Worm (Caenorhabditis elegans): ENCODE data around the gene spp-19.

Gene spp-19

DNA sequence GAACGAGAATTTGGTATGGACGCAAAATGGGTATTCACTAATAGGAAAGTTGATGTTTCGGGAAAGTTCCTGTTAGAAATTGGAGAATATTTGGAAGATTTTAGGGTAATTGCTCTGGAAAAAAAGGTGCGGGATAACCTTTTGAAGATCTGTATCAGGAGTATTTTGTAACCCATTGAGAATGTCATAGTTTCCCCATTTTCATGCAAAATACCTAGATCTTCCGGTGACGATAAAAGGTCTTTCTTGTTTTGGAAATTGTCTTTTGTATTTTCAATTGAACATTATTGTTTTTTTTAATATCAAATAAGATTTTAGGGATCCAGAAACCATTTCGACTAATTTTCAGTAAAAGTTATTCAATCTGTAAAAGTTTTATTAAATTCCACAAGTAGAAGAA lies at the start of gene spp-19:
Gene spp-19, minus strand, starts transcription at position 101 of the 400 bp plus-strand sequence.
- no peak for TF ChIP-seq lin-13 (GFP tag; optimal IDR thresholded peaks at IDR 0.05)
- TF ChIP-seq unc-39 (tag; optimal IDR thresholded peaks at IDR 0.05): no peak
- no peak for TF ChIP-seq mbf-1 (tag; optimal IDR thresholded peaks at IDR 0.05)
- no peak for TF ChIP-seq F13H6.1 (tag; optimal IDR thresholded peaks at IDR 0.05)
- TF ChIP-seq fos-1 (tag; optimal IDR thresholded peaks at IDR 0.05): no peak
- no peak for TF ChIP-seq R02D3.7 (tag; optimal IDR thresholded peaks at IDR 0.05)
- TF ChIP-seq ceh-82 (tag; optimal IDR thresholded peaks at IDR 0.05): no peak
- TF ChIP-seq nhr-6 (tag; optimal IDR thresholded peaks at IDR 0.05): no peak
- no peak for TF ChIP-seq nhr-77 (tag; optimal IDR thresholded peaks at IDR 0.05)
- no peak for TF ChIP-seq ama-1 (optimal IDR thresholded peaks at IDR 0.05)
- TF ChIP-seq sma-9 (GFP tag; optimal IDR thresholded peaks at IDR 0.05): no peak
- no peak for TF ChIP-seq sma-9 (tag; optimal IDR thresholded peaks at IDR 0.05)
- no peak for TF ChIP-seq nhr-21 (tag; optimal IDR thresholded peaks at IDR 0.05)
- TF ChIP-seq elt-3 (tag; optimal IDR thresholded peaks at IDR 0.05): no peak
- TF ChIP-seq nhr-12 (tag; optimal IDR thresholded peaks at IDR 0.05): no peak
- no peak for TF ChIP-seq nhr-11 (tag; optimal IDR thresholded peaks at IDR 0.05)
- TF ChIP-seq nhr-23 (tag; optimal IDR thresholded peaks at IDR 0.05): no peak
- TF ChIP-seq skn-1 (tag; optimal IDR thresholded peaks at IDR 0.05): no peak

DNA sequence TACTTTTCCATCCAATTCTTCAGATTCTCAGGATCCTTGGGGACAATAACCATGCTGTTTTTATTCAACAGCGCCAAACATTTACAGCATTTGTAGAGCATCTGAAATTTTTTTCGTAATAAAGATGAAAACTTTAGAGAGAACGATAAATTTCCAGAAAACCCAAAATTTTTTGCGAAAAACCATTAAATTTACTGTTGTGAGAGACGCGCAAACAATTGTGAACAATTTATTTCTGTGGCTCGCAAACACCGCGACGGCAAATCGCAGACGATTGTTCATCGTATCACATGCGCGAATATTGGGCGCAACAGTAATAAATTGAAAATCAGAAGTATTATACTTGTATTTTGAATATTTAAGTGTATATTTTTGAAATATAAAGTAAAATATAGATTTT lies 49.6 kb upstream of the spp-19 start, which contains the start of gene gon-14:
Gene gon-14, minus strand, starts transcription at position 101 of the 400 bp plus-strand sequence.
- TF ChIP-seq lin-11 (tag; optimal IDR thresholded peaks at IDR 0.05) (no peak), nhr-11 (tag; optimal IDR thresholded peaks at IDR 0.05) (no peak), nhr-129 (tag; optimal IDR thresholded peaks at IDR 0.05) (no peak), ZK546.5 (tag; optimal IDR thresholded peaks at IDR 0.05) (no peak), nhr-77 (tag; optimal IDR thresholded peaks at IDR 0.05) (no peak), sma-9 (GFP tag; optimal IDR thresholded peaks at IDR 0.05) (no peak), sma-9 (tag; optimal IDR thresholded peaks at IDR 0.05) (no peak), Y55F3AM.14 (GFP tag; optimal IDR thresholded peaks at IDR 0.05) (no peak), nhr-21 (tag; optimal IDR thresholded peaks at IDR 0.05) (no peak), nhr-6 (tag; optimal IDR thresholded peaks at IDR 0.05) (no peak), crh-2 (tag; optimal IDR thresholded peaks at IDR 0.05) (no peak), alr-1 (tag; optimal IDR thresholded peaks at IDR 0.05) (no peak), gmeb-1 (tag; optimal IDR thresholded peaks at IDR 0.05) (no peak), lsy-2 (tag; optimal IDR thresholded peaks at IDR 0.05) (no peak), skn-1 (tag; optimal IDR thresholded peaks at IDR 0.05) (no peak)

DNA sequence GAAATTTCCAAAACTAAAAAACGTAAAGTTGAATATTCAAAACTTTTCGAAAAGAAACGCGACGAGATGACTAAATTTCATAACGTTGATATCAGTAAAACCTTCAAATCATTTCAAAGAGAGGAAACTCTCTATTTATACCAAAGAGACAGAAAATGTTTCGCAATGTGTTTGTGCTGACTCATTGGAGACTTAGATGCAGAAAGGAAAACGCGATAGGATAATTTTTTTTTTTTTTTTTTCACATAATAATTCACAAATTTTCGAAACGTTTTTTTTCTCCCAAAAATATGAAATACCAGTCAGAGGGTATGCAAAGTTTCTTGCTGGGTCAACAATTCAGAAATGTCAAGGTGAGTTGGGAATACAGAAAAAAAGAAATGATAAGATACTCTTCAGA lies 44.7 kb upstream of the spp-19 start:
- TF ChIP-seq gmeb-1 (tag; optimal IDR thresholded peaks at IDR 0.05): peak; percentile 47
- TF ChIP-seq nhr-23 (tag; optimal IDR thresholded peaks at IDR 0.05): no peak
- TF ChIP-seq unc-55 (GFP tag; optimal IDR thresholded peaks at IDR 0.05): peak; percentile 76
- TF ChIP-seq skn-1 (tag; optimal IDR thresholded peaks at IDR 0.05): peak; percentile 48
- TF ChIP-seq sma-9 (GFP tag; optimal IDR thresholded peaks at IDR 0.05): no peak
- no peak for TF ChIP-seq sma-9 (tag; optimal IDR thresholded peaks at IDR 0.05)
- peak; percentile 88 for TF ChIP-seq fos-1 (tag; optimal IDR thresholded peaks at IDR 0.05)

DNA sequence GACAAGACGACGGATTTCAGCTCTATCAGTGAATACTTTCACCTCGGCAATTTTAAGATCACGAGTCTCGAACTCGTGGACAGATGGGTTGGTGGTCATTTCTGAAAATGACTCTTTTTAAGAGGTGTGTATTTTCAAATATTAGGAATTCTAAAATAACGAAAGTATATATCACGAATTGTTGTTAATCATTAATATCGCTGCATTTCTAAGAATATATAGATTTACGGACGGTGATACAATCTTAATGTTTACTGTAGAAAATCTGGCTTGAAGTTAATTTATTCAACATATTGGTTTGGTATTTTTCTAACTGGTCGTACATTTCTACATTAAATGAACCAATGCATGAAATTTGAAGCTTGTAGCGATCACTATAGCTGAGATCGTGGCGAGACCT lies 43.8 kb upstream of the spp-19 start, which contains the start of gene ZK1055.7:
Gene ZK1055.7, minus strand, starts transcription at position 101 of the 400 bp plus-strand sequence.
- no peak for TF ChIP-seq ceh-16 (tag; optimal IDR thresholded peaks at IDR 0.05)
- no peak for TF ChIP-seq mab-5 (tag; optimal IDR thresholded peaks at IDR 0.05)
- no peak for TF ChIP-seq nhr-23 (tag; optimal IDR thresholded peaks at IDR 0.05)
- no peak for TF ChIP-seq nhr-237 (tag; optimal IDR thresholded peaks at IDR 0.05)
- TF ChIP-seq zag-1 (tag; optimal IDR thresholded peaks at IDR 0.05): no peak
- no peak for TF ChIP-seq nhr-12 (tag; optimal IDR thresholded peaks at IDR 0.05)
- no peak for TF ChIP-seq gmeb-1 (tag; optimal IDR thresholded peaks at IDR 0.05)

DNA sequence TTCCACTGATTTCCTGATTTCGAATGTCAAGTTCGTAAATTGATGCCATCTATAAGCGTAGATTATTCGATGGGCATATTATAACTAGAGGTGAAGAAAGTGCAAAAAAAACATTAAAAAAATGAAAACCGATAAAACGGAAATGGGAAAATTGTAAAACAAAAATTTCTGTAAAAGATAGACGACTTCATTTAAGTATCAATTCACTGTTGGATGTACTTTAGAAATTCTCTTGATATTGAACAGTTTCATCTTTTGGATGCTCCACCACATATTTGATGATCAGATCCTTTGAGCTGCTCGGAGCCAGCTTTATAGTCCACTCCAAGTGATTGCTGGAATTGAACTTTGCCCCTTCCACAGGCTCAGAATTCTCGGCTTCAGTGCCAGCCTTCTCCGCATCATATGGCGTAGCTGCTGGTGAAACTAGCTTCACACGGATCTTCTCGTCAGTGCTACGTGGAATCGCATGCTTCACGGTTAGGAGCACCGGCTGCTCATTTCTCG lies 41.1 kb upstream of the spp-19 start, which contains the start of gene ZK1055.6:
Gene ZK1055.6, minus strand, starts transcription at position 51 of the 507 bp plus-strand sequence.
- TF ChIP-seq R02D3.7 (tag; optimal IDR thresholded peaks at IDR 0.05) (no peak), ama-1 (optimal IDR thresholded peaks at IDR 0.05) (no peak), lsy-2 (tag; optimal IDR thresholded peaks at IDR 0.05) (no peak), lin-11 (tag; optimal IDR thresholded peaks at IDR 0.05) (no peak), dmd-4 (tag; optimal IDR thresholded peaks at IDR 0.05) (no peak), mbf-1 (tag; optimal IDR thresholded peaks at IDR 0.05) (no peak), nhr-10 (tag; optimal IDR thresholded peaks at IDR 0.05) (no peak), ceh-16 (tag; optimal IDR thresholded peaks at IDR 0.05) (no peak), egl-27 (tag; optimal IDR thresholded peaks at IDR 0.05) (no peak), ztf-4 (tag; optimal IDR thresholded peaks at IDR 0.05) (no peak), nhr-23 (tag; optimal IDR thresholded peaks at IDR 0.05) (no peak), blmp-1 (tag; optimal IDR thresholded peaks at IDR 0.05; ENCODE audit: insufficient read depth) (no peak), nhr-12 (tag; optimal IDR thresholded peaks at IDR 0.05) (no peak), fos-1 (tag; optimal IDR thresholded peaks at IDR 0.05) (no peak), lin-13 (GFP tag; optimal IDR thresholded peaks at IDR 0.05) (no peak), Y55F3AM.14 (GFP tag; optimal IDR thresholded peaks at IDR 0.05) (no peak)

Measured in whole organism, L2 larva.